Fruit fly (Drosophila melanogaster) whole organism, embryonic: Measurements from ENCODE around the gene dgrn.

Experiments used
- BEAF-32 ChIP-seq: fragments of 200-800 bp; sonication (Bioruptor generic); optimal IDR thresholded peaks from 3 replicates; lab custom pipeline; 2017; ENCODE audit warnings: missing biosample characterization, missing genetic modification characterization, mild to moderate bottlenecking, moderate library complexity, missing genetic modification reagents
- CG11723 ChIP-seq: fragments of 200-800 bp; sonication (Bioruptor generic); optimal IDR thresholded peaks from 2 replicates; lab custom pipeline; 2017; ENCODE audit warnings: missing biosample characterization, mild to moderate bottlenecking, missing genetic modification characterization
- CG12391 ChIP-seq: fragments of 200-800 bp; sonication (Bioruptor generic); optimal IDR thresholded peaks from 3 replicates; lab custom pipeline; 2018; ENCODE audit warnings: missing biosample characterization, mild to moderate bottlenecking, missing genetic modification characterization, moderate library complexity
- CG12744 ChIP-seq: fragments of 200-800 bp; sonication (Bioruptor generic); optimal IDR thresholded peaks from 2 replicates; lab custom pipeline; 2016; ENCODE audit warnings: missing biosample characterization, missing genetic modification characterization
- CG12769 ChIP-seq: fragments of 200-800 bp; sonication (Bioruptor generic); optimal IDR thresholded peaks from 2 replicates; lab custom pipeline; 2019; ENCODE audit warnings: missing biosample characterization, mild to moderate bottlenecking, missing genetic modification characterization, moderate library complexity
- CG13287 ChIP-seq: fragments of 200-800 bp; sonication (Bioruptor generic); IDR thresholded peaks from 2 replicates; pipeline ENCODE4 v1.3.6; 2022; ENCODE audit warnings: missing biosample characterization, missing genetic modification characterization; ENCODE audit not compliant: partially characterized antibody
- CG13894 ChIP-seq: fragments of 200-800 bp; sonication (Bioruptor generic); optimal IDR thresholded peaks from 3 replicates; lab custom pipeline; 2018; ENCODE audit warnings: missing biosample characterization, mild to moderate bottlenecking, missing genetic modification characterization, moderate library complexity
- CG14441 ChIP-seq: fragments of 200-800 bp; sonication (Bioruptor generic); IDR thresholded peaks from 2 replicates; pipeline ENCODE4 v1.3.6; 2022; ENCODE audit warnings: missing biosample characterization, missing genetic modification characterization
- CG15514 ChIP-seq: fragments of 200-800 bp; sonication (Bioruptor generic); optimal IDR thresholded peaks from 3 replicates; lab custom pipeline; 2017; ENCODE audit warnings: missing biosample characterization, missing genetic modification characterization, mild to moderate bottlenecking, moderate library complexity, missing genetic modification reagents
- CG1602 ChIP-seq: fragments of 200-800 bp; sonication (Bioruptor generic); optimal IDR thresholded peaks from 3 replicates; lab custom pipeline; 2016; ENCODE audit warnings: missing biosample characterization, missing genetic modification characterization
- CG18476 ChIP-seq: fragments of 200-800 bp; sonication (Bioruptor generic); optimal IDR thresholded peaks from 2 replicates; lab custom pipeline; 2016; ENCODE audit warnings: missing biosample characterization, mild to moderate bottlenecking, missing genetic modification characterization
- CG18599 ChIP-seq: fragments of 200-800 bp; sonication (Bioruptor generic); optimal IDR thresholded peaks from 3 replicates; lab custom pipeline; 2017; ENCODE audit warnings: missing biosample characterization, missing genetic modification characterization, mild to moderate bottlenecking, moderate library complexity, missing genetic modification reagents
- CG3163 ChIP-seq: fragments of 200-800 bp; sonication (Bioruptor generic); optimal IDR thresholded peaks from 3 replicates; lab custom pipeline; 2016; ENCODE audit warnings: missing biosample characterization, missing genetic modification characterization
- CG4730 ChIP-seq: fragments of 200-800 bp; sonication (Bioruptor generic); IDR thresholded peaks from 2 replicates; pipeline ENCODE4 v1.3.6; 2022; ENCODE audit warnings: missing biosample characterization, missing genetic modification characterization
- CG4820 ChIP-seq: fragments of 200-800 bp; sonication (Bioruptor generic); optimal IDR thresholded peaks from 3 replicates; lab custom pipeline; 2016; ENCODE audit warnings: missing biosample characterization, missing genetic modification characterization
- CG6175 ChIP-seq: fragments of 200-800 bp; sonication (Bioruptor generic); IDR thresholded peaks from 3 replicates; pipeline ENCODE4 v1.3.6; 2022; ENCODE audit warnings: missing biosample characterization, missing genetic modification characterization
- CG7357 ChIP-seq: fragments of 200-800 bp; sonication (Bioruptor generic); IDR thresholded peaks from 3 replicates; pipeline ENCODE4 v1.3.6; 2022; ENCODE audit warnings: missing biosample characterization, missing genetic modification characterization
- CG7556 ChIP-seq: fragments of 200-800 bp; sonication (Bioruptor generic); optimal IDR thresholded peaks from 2 replicates; lab custom pipeline; 2017; ENCODE audit warnings: missing biosample characterization, mild to moderate bottlenecking, missing genetic modification characterization
- CG7786 ChIP-seq: fragments of 200-800 bp; sonication (Bioruptor generic); optimal IDR thresholded peaks from 2 replicates; lab custom pipeline; 2016; ENCODE audit warnings: missing biosample characterization, missing genetic modification characterization
- CG8290 ChIP-seq, 3 experiments: fragments of 200-800 bp; sonication (Bioruptor generic); optimal IDR thresholded peaks; 2 replicates each; lab custom pipeline; 2016 to 2019; ENCODE audit warnings: missing biosample characterization in 3 of 3, missing genetic modification characterization in 3 of 3, mild to moderate bottlenecking in 2 of 3, moderate library complexity in 1 of 3
- CG9797 ChIP-seq: fragments of 200-800 bp; sonication (Bioruptor generic); optimal IDR thresholded peaks from 3 replicates; lab custom pipeline; 2018; ENCODE audit warnings: missing biosample characterization, mild to moderate bottlenecking, missing genetic modification characterization
- CG9817 ChIP-seq: fragments of 200-800 bp; sonication (Bioruptor generic); optimal IDR thresholded peaks from 2 replicates; lab custom pipeline; 2018; ENCODE audit warnings: missing biosample characterization, mild to moderate bottlenecking, missing genetic modification characterization, moderate library complexity
- Ets65A ChIP-seq: fragments of 200-800 bp; sonication (Bioruptor generic); peaks from one replicate; lab custom pipeline; 2016; ENCODE audit warnings: missing biosample characterization, missing genetic modification characterization
- Fer1 ChIP-seq: fragments of 200-800 bp; sonication (Bioruptor generic); optimal IDR thresholded peaks from 2 replicates; lab custom pipeline; 2017; ENCODE audit warnings: missing biosample characterization, mild to moderate bottlenecking, missing genetic modification characterization
- Med ChIP-seq: fragments of 200-800 bp; sonication (Bioruptor generic); peaks from one replicate; lab custom pipeline; 2016; ENCODE audit warnings: missing biosample characterization, missing genetic modification characterization, mild to moderate bottlenecking, inconsistent platforms, moderate library complexity
- NfI ChIP-seq: fragments of 200-800 bp; sonication (Bioruptor generic); optimal IDR thresholded peaks from 3 replicates; lab custom pipeline; 2018; ENCODE audit warnings: missing biosample characterization, mild to moderate bottlenecking, missing genetic modification characterization, moderate library complexity
- Oli ChIP-seq: fragments of 200-800 bp; sonication (Bioruptor generic); optimal IDR thresholded peaks from 2 replicates; lab custom pipeline; 2018; ENCODE audit warnings: missing biosample characterization, mild to moderate bottlenecking, missing genetic modification characterization, moderate library complexity
- Ptx1 ChIP-seq: fragments of 200-800 bp; sonication (Bioruptor generic); IDR thresholded peaks from 2 replicates; pipeline ENCODE4 v1.3.6; 2022; ENCODE audit warnings: missing biosample characterization, missing genetic modification characterization
- Rfx ChIP-seq: fragments of 200-800 bp; sonication (Bioruptor generic); IDR thresholded peaks from 2 replicates; pipeline ENCODE4 v1.3.6; 2022; ENCODE audit warnings: missing biosample characterization, missing genetic modification characterization
- Scr ChIP-seq: fragments of 200-800 bp; sonication (Bioruptor generic); IDR thresholded peaks from 2 replicates; pipeline ENCODE4 v1.3.6; 2022; ENCODE audit warnings: missing biosample characterization, missing genetic modification characterization; ENCODE audit not compliant: partially characterized antibody
- Sox102F ChIP-seq: fragments of 200-800 bp; sonication (Bioruptor generic); optimal IDR thresholded peaks from 2 replicates; lab custom pipeline; 2018; ENCODE audit warnings: missing biosample characterization, mild to moderate bottlenecking, missing genetic modification characterization, moderate library complexity
- TFAM ChIP-seq: fragments of 200-800 bp; sonication (Bioruptor generic); optimal IDR thresholded peaks from 2 replicates; lab custom pipeline; 2017; ENCODE audit warnings: missing biosample characterization, missing genetic modification characterization, inconsistent platforms
- Trl ChIP-seq, 3 experiments: fragments of >200 bp in 2 of 3; fragments of 200-800 bp in 1 of 3; sonication (Bioruptor generic) in 1 of 3; optimal IDR thresholded peaks; 2 replicates in 1 of 3; 3 replicates in 2 of 3; lab custom pipeline; 2016 to 2017; ENCODE audit warnings: missing biosample characterization in 1 of 3, missing genetic modification characterization in 1 of 3
- Usf ChIP-seq: fragments of 200-800 bp; sonication (Bioruptor generic); optimal IDR thresholded peaks from 2 replicates; lab custom pipeline; 2017; ENCODE audit warnings: missing genotype, missing biosample characterization, missing genetic modification characterization
- al ChIP-seq: fragments of 200-800 bp; sonication (Bioruptor generic); IDR thresholded peaks from 2 replicates; pipeline ENCODE4 v1.3.6; 2022; ENCODE audit warnings: missing biosample characterization, missing genetic modification characterization
- btn ChIP-seq: fragments of 200-800 bp; sonication (Bioruptor generic); optimal IDR thresholded peaks from 2 replicates; lab custom pipeline; 2016; ENCODE audit warnings: missing biosample characterization, missing genetic modification characterization
- cwo ChIP-seq: fragments of 200-800 bp; sonication (Bioruptor generic); optimal IDR thresholded peaks from 3 replicates; lab custom pipeline; 2017; ENCODE audit warnings: missing biosample characterization, missing genetic modification characterization, mild to moderate bottlenecking, moderate library complexity, missing genetic modification reagents
- en ChIP-seq: fragments of 200-800 bp; sonication (Bioruptor generic); optimal IDR thresholded peaks from 2 replicates; lab custom pipeline; 2016; ENCODE audit warnings: missing biosample characterization, missing genetic modification characterization
- hb ChIP-seq: fragments of 200-800 bp; sonication (Bioruptor generic); IDR thresholded peaks from 3 replicates; pipeline ENCODE4 v1.3.6; 2022; ENCODE audit warnings: missing biosample characterization, missing genetic modification characterization; ENCODE audit not compliant: partially characterized antibody
- hth ChIP-seq: fragments of >200 bp; optimal IDR thresholded peaks from 2 replicates; lab custom pipeline; 2017; ENCODE audit warnings: inconsistent platforms
- ind ChIP-seq: fragments of 200-800 bp; sonication (Bioruptor generic); optimal IDR thresholded peaks from 3 replicates; lab custom pipeline; 2016; ENCODE audit warnings: missing biosample characterization, missing genetic modification characterization
- jigr1 ChIP-seq: fragments of 200-800 bp; sonication (Bioruptor generic); IDR thresholded peaks from 3 replicates; pipeline ENCODE4 v1.3.6; 2022; ENCODE audit warnings: missing biosample characterization, missing genetic modification characterization
- jumu ChIP-seq: fragments of 200-800 bp; sonication (Bioruptor generic); optimal IDR thresholded peaks from 3 replicates; lab custom pipeline; 2016; ENCODE audit warnings: missing biosample characterization, missing genetic modification characterization
- lilli ChIP-seq: fragments of 200-800 bp; sonication (Bioruptor generic); optimal IDR thresholded peaks from 3 replicates; lab custom pipeline; 2016; ENCODE audit warnings: missing biosample characterization, missing genetic modification characterization
- nmo ChIP-seq: fragments of 200-800 bp; sonication (Bioruptor generic); optimal IDR thresholded peaks from 2 replicates; lab custom pipeline; 2018; ENCODE audit warnings: missing biosample characterization, mild to moderate bottlenecking, missing genetic modification characterization, moderate library complexity
- pfk ChIP-seq: fragments of 200-800 bp; sonication (Bioruptor generic); optimal IDR thresholded peaks from 2 replicates; lab custom pipeline; 2018; ENCODE audit warnings: missing biosample characterization, mild to moderate bottlenecking, missing genetic modification characterization, moderate library complexity
- pum ChIP-seq: fragments of 200-800 bp; sonication (Bioruptor generic); optimal IDR thresholded peaks from 2 replicates; lab custom pipeline; 2016; ENCODE audit warnings: missing biosample characterization, missing genetic modification characterization
- salm ChIP-seq: fragments of 200-800 bp; sonication (Bioruptor generic); optimal IDR thresholded peaks from 2 replicates; lab custom pipeline; 2018; ENCODE audit warnings: missing biosample characterization, mild to moderate bottlenecking, missing genetic modification characterization
- so ChIP-seq: fragments of 200-800 bp; sonication (Bioruptor generic); IDR thresholded peaks from 3 replicates; pipeline ENCODE4 v1.3.6; 2022; ENCODE audit warnings: missing biosample characterization, missing genetic modification characterization
- tna ChIP-seq: fragments of 200-800 bp; sonication (Bioruptor generic); IDR thresholded peaks from 2 replicates; pipeline ENCODE4 v1.3.6; 2022; ENCODE audit warnings: missing biosample characterization, missing genetic modification characterization; ENCODE audit not compliant: partially characterized antibody

dgrn gene

dm6 chr3R:5856215-5856614 is 31.8 kb downstream of the dgrn start, which contains the start of the genes disp and ECSIT (continued):
- peak; percentile 47 for TF ChIP-seq BEAF-32 (GFP tag; lab: Kevin White, UChicago)
- TF ChIP-seq CG13287 (GFP tag; lab: Robert Waterston, UW), result peak; percentile 33; the same call in 1 of the 2 replicates
- TF ChIP-seq CG9817 (tag; lab: Kevin White, UChicago), result peak; percentile 4
- TF ChIP-seq al (GFP tag; lab: Robert Waterston, UW), result no peak
- TF ChIP-seq en (GFP tag; lab: Kevin White, UChicago), result no peak
- TF ChIP-seq Ets65A (GFP tag; lab: Kevin White, UChicago), result peak; percentile 94
- TF ChIP-seq Rfx (GFP tag; lab: Robert Waterston, UW), result peak; percentile 48
- TF ChIP-seq CG7556, result no peak
- peak; percentile 73 for TF ChIP-seq CG8290 (GFP tag; optimal IDR thresholded peaks at IDR 0.05; lab: Kevin White, UChicago)
- no peak for TF ChIP-seq CG8290 (tag; optimal IDR thresholded peaks at IDR 0.05; lab: Kevin White, UChicago)
- TF ChIP-seq CG15514 (GFP tag; lab: Kevin White, UChicago), result peak; percentile 98
- TF ChIP-seq CG6175 (GFP tag; lab: Robert Waterston, UW), result no peak
- TF ChIP-seq CG12391 (tag; lab: Kevin White, UChicago), result no peak
- no peak for TF ChIP-seq CG4820
- no peak for TF ChIP-seq CG13894
- TF ChIP-seq pum (GFP tag; lab: Kevin White, UChicago), result no peak
- no peak for TF ChIP-seq so (GFP tag; lab: Robert Waterston, UW)
- no peak for TF ChIP-seq CG12769
- no peak for TF ChIP-seq CG4730 (GFP tag; lab: Robert Waterston, UW)
- TF ChIP-seq CG1602, result peak; percentile 12
- no peak for TF ChIP-seq CG18599 (GFP tag; lab: Kevin White, UChicago)
- TF ChIP-seq Med, result peak; percentile 88
- peak; percentile 45 for TF ChIP-seq CG7786 (GFP tag; lab: Kevin White, UChicago)
- no peak for TF ChIP-seq NfI (GFP tag; lab: Kevin White, UChicago)
- no peak for TF ChIP-seq CG14441
- no peak for TF ChIP-seq jigr1 (GFP tag; lab: Robert Waterston, UW)
- no peak for TF ChIP-seq Fer1 (GFP tag; lab: Kevin White, UChicago)
- peak; percentile 16 for TF ChIP-seq Usf (GFP tag; lab: Kevin White, UChicago)
- peak; percentile 3 for TF ChIP-seq btn (GFP tag; lab: Kevin White, UChicago)
- no peak for TF ChIP-seq Sox102F (GFP tag; lab: Kevin White, UChicago)
- no peak for TF ChIP-seq CG11723 (GFP tag; lab: Kevin White, UChicago)
- peak; percentile 7 for TF ChIP-seq CG9797 (GFP tag; lab: Kevin White, UChicago)
- no peak for TF ChIP-seq TFAM (GFP tag; lab: Kevin White, UChicago)
- TF ChIP-seq hth (lab: Kevin White, UChicago), result no peak
- no peak for TF ChIP-seq salm (tag; lab: Kevin White, UChicago)
- TF ChIP-seq CG7357 (GFP tag; lab: Robert Waterston, UW), result no peak
- TF ChIP-seq CG3163 (GFP tag; lab: Kevin White, UChicago), result peak; percentile 14
- no peak for TF ChIP-seq pfk
- peak; percentile 58 for TF ChIP-seq Oli (tag; lab: Kevin White, UChicago)
- peak; percentile 48; the same call in 1 of the 2 replicates for TF ChIP-seq Scr (GFP tag; lab: Robert Waterston, UW)
- peak; percentile 31; the same call in 1 of the 2 replicates for TF ChIP-seq Ptx1 (GFP tag; lab: Robert Waterston, UW)
- no peak for TF ChIP-seq CG12744 (GFP tag; lab: Kevin White, UChicago)
- TF ChIP-seq cwo (GFP tag; lab: Kevin White, UChicago), result no peak
- peak; percentile 34 for TF ChIP-seq jumu (GFP tag; lab: Kevin White, UChicago)
- peak; percentile 43 for TF ChIP-seq ind
- TF ChIP-seq tna (GFP tag; lab: Robert Waterston, UW), result no peak
- no peak for TF ChIP-seq Trl (optimal IDR thresholded peaks at IDR 0.05; lab: Kevin White, UChicago)
- peak; percentile 32 for TF ChIP-seq Trl (GFP tag; optimal IDR thresholded peaks at IDR 0.05; lab: Kevin White, UChicago)
- TF ChIP-seq lilli (GFP tag; lab: Kevin White, UChicago), result peak; percentile 23
- TF ChIP-seq CG18476 (GFP tag; lab: Kevin White, UChicago), result no peak
- no peak for TF ChIP-seq hb (GFP tag; lab: Robert Waterston, UW)
- peak; percentile 63 for TF ChIP-seq nmo (GFP tag; lab: Kevin White, UChicago)
